Worm (Caenorhabditis elegans) whole organism, L4 larva: ENCODE measurements around the gene Y43F8B.20.

Source experiments
- T26A8.4 ChIP-seq: fragments of 200-800 bp; sonication (Bioruptor generic); IDR thresholded peaks from 2 replicates; pipeline ENCODE4 v1.3.6; 2022; ENCODE audit warnings: missing genetic modification characterization, missing compliant biosample characterization
- Y105C5A.15 ChIP-seq: fragments of 200-800 bp; sonication (Bioruptor generic); IDR thresholded peaks from 2 replicates; pipeline ENCODE4 v1.3.6; 2022; ENCODE audit warnings: missing genetic modification characterization, missing compliant biosample characterization
- Y48G9A.11 ChIP-seq: fragments of 200-800 bp; sonication (Bioruptor generic); IDR thresholded peaks from 2 replicates; pipeline ENCODE4 v1.3.6; 2022; ENCODE audit warnings: missing genetic modification reagents, missing genetic modification characterization, missing compliant biosample characterization
- ZK546.5 ChIP-seq, 2 experiments: sonication (generic microtip); optimal IDR thresholded peaks; 2 replicates each; lab custom pipeline; 2017; ENCODE audit warnings: missing biosample characterization in 2 of 2, missing genetic modification characterization in 2 of 2
- aha-1 ChIP-seq: fragments of 150-350 bp; peaks from one replicate; lab custom pipeline; 2014; ENCODE audit warnings: missing biosample characterization, missing genetic modification characterization
- aly-2 ChIP-seq: sonication (generic microtip); optimal IDR thresholded peaks from 2 replicates; lab custom pipeline; 2018; ENCODE audit warnings: missing biosample characterization, missing genetic modification characterization
- ama-1 ChIP-seq: fragments of 150-350 bp; optimal IDR thresholded peaks from 2 replicates; lab custom pipeline; 2014; ENCODE audit warnings: inconsistent platforms, mixed read lengths
- ceh-28 ChIP-seq: fragments of 150-350 bp; optimal IDR thresholded peaks from 2 replicates; lab custom pipeline; 2014; ENCODE audit warnings: missing biosample characterization, missing genetic modification reagents, missing genetic modification characterization
- ceh-44 ChIP-seq: fragments of 200-800 bp; sonication (Bioruptor generic); IDR thresholded peaks from 2 replicates; pipeline ENCODE4 v1.3.6; 2022; ENCODE audit warnings: missing genetic modification reagents, missing genetic modification characterization, missing compliant biosample characterization
- dmd-6 ChIP-seq: fragments of 200-800 bp; sonication (Bioruptor generic); IDR thresholded peaks from 2 replicates; pipeline ENCODE4 v1.3.6; 2022; ENCODE audit warnings: missing genetic modification reagents, missing genetic modification characterization, missing compliant biosample characterization
- dmd-8 ChIP-seq: fragments of 200-800 bp; sonication (Bioruptor generic); IDR thresholded peaks from 2 replicates; pipeline ENCODE4 v1.3.6; 2022; ENCODE audit warnings: missing genetic modification characterization, missing compliant biosample characterization
- dpl-1 ChIP-seq: fragments of 150-350 bp; optimal IDR thresholded peaks from 2 replicates; lab custom pipeline; 2014; ENCODE audit warnings: missing biosample characterization, missing genetic modification reagents, missing genetic modification characterization
- duxl-1 ChIP-seq: sonication (generic microtip); optimal IDR thresholded peaks from 2 replicates; lab custom pipeline; 2016; ENCODE audit warnings: mild to moderate bottlenecking, missing genetic modification characterization, moderate library complexity, missing compliant biosample characterization; ENCODE audit not compliant: poor library complexity
- dve-1 ChIP-seq: sonication (generic microtip); optimal IDR thresholded peaks from 2 replicates; lab custom pipeline; 2017; ENCODE audit warnings: antibody characterized with exemption, mild to moderate bottlenecking, missing genetic modification characterization, missing compliant biosample characterization; ENCODE audit not compliant: insufficient read depth
- egl-27 ChIP-seq: sonication (generic microtip); optimal IDR thresholded peaks from 3 replicates; lab custom pipeline; 2017; ENCODE audit warnings: missing biosample characterization, missing genetic modification reagents, missing genetic modification characterization
- egl-43 ChIP-seq: fragments of 200-800 bp; sonication (Bioruptor generic); IDR thresholded peaks from 2 replicates; pipeline ENCODE4 v1.3.6; 2022; ENCODE audit warnings: missing genetic modification reagents, missing genetic modification characterization, missing compliant biosample characterization
- gei-8 ChIP-seq: fragments of 200-800 bp; sonication (Bioruptor generic); optimal IDR thresholded peaks from 2 replicates; lab custom pipeline; 2018; ENCODE audit warnings: mild to moderate bottlenecking, missing genetic modification characterization, missing compliant biosample characterization
- lin-15B ChIP-seq: fragments of 150-350 bp; sonication (generic microtip); optimal IDR thresholded peaks from 3 replicates; lab custom pipeline; 2014; ENCODE audit warnings: missing biosample characterization, missing genetic modification characterization
- lin-38 ChIP-seq: fragments of 200-800 bp; sonication (Bioruptor generic); IDR thresholded peaks from 2 replicates; pipeline ENCODE4 v1.3.6; 2022; ENCODE audit warnings: missing genetic modification reagents, missing genetic modification characterization, missing compliant biosample characterization
- lir-3 ChIP-seq: sonication (generic microtip); optimal IDR thresholded peaks from 2 replicates; lab custom pipeline; 2016; ENCODE audit warnings: mild to moderate bottlenecking, missing genetic modification characterization, missing compliant biosample characterization
- lsy-2 ChIP-seq, 2 experiments: fragments of 150-350 bp in 1 of 2; sonication (generic microtip) in 1 of 2; optimal IDR thresholded peaks; 2 replicates each; lab custom pipeline; 2014 to 2017; ENCODE audit warnings: missing biosample characterization in 2 of 2, missing genetic modification characterization in 2 of 2
- madf-5 ChIP-seq, 2 experiments: fragments of 200-800 bp; sonication (Bioruptor generic); IDR thresholded peaks; 2 replicates each; pipeline ENCODE4 v1.3.6; 2022; ENCODE audit warnings: missing compliant biosample characterization in 2 of 2, missing genetic modification characterization in 2 of 2
- mdt-29 ChIP-seq: fragments of 200-800 bp; sonication (Bioruptor generic); IDR thresholded peaks from 2 replicates; pipeline ENCODE4 v1.3.6; 2022; ENCODE audit warnings: missing genetic modification reagents, missing genetic modification characterization, missing compliant biosample characterization
- mep-1 ChIP-seq: fragments of 150-350 bp; sonication (generic microtip); optimal IDR thresholded peaks from 3 replicates; lab custom pipeline; 2014; ENCODE audit warnings: missing biosample characterization, missing genetic modification characterization
- nhr-10 ChIP-seq: fragments of 150-350 bp; optimal IDR thresholded peaks from 2 replicates; lab custom pipeline; 2014; ENCODE audit warnings: missing biosample characterization, missing genetic modification characterization
- nhr-25 ChIP-seq: sonication (generic microtip); optimal IDR thresholded peaks from 2 replicates; lab custom pipeline; 2017; ENCODE audit warnings: missing genetic modification characterization, mild to moderate bottlenecking, missing compliant biosample characterization, antibody characterized with exemption, moderate library complexity, borderline replicate concordance; ENCODE audit not compliant: insufficient read depth
- nhr-28 ChIP-seq: fragments of 150-350 bp; optimal IDR thresholded peaks from 2 replicates; lab custom pipeline; 2014; ENCODE audit warnings: missing biosample characterization, missing genetic modification characterization
- nhr-48 ChIP-seq: sonication (generic microtip); optimal IDR thresholded peaks from 2 replicates; lab custom pipeline; 2016; ENCODE audit warnings: mild to moderate bottlenecking, missing genetic modification characterization, missing compliant biosample characterization
- pha-4 ChIP-seq, 2 experiments: fragments of 150-350 bp in 1 of 2; fragments of 200-800 bp in 1 of 2; sonication (Bioruptor generic) in 1 of 2; IDR thresholded peaks in 1 of 2; optimal IDR thresholded peaks in 1 of 2; 2 replicates each; pipeline versions ENCODE4 v1.3.6 to Lab custom; 2014 to 2022; ENCODE audit warnings: missing genetic modification characterization in 2 of 2, missing genetic modification reagents in 2 of 2, missing biosample characterization in 1 of 2, missing compliant biosample characterization in 1 of 2
- php-3 ChIP-seq: fragments of 200-800 bp; sonication (Bioruptor generic); IDR thresholded peaks from 2 replicates; pipeline ENCODE4 v1.3.6; 2022; ENCODE audit warnings: missing genetic modification reagents, missing genetic modification characterization, missing compliant biosample characterization
- rbr-2 ChIP-seq: sonication (generic microtip); optimal IDR thresholded peaks from 2 replicates; lab custom pipeline; 2016; ENCODE audit warnings: missing genotype, missing genetic modification characterization, missing compliant biosample characterization
- sdz-12 ChIP-seq: fragments of 200-800 bp; sonication (Bioruptor generic); optimal IDR thresholded peaks from 2 replicates; lab custom pipeline; 2018; ENCODE audit warnings: mild to moderate bottlenecking, missing genetic modification characterization, missing compliant biosample characterization
- skn-1 ChIP-seq: fragments of 150-350 bp; optimal IDR thresholded peaks from 2 replicates; lab custom pipeline; 2014; ENCODE audit warnings: missing biosample characterization, missing genetic modification characterization
- snpc-1.2 ChIP-seq: fragments of 200-800 bp; sonication (Bioruptor generic); IDR thresholded peaks from 2 replicates; pipeline ENCODE4 v1.3.6; 2022; ENCODE audit warnings: missing genetic modification reagents, missing genetic modification characterization, missing compliant biosample characterization
- spr-3 ChIP-seq: fragments of 200-800 bp; sonication (Bioruptor generic); optimal IDR thresholded peaks from 2 replicates; lab custom pipeline; 2018; ENCODE audit warnings: mild to moderate bottlenecking, missing genetic modification characterization, missing compliant biosample characterization
- unc-62 ChIP-seq, 3 experiments: fragments of 150-350 bp in 1 of 3; sonication (generic microtip); optimal IDR thresholded peaks in 2 of 3; peaks in 1 of 3; 1 replicate in 1 of 3; 2 replicates in 2 of 3; lab custom pipeline; 2014 to 2017; ENCODE audit warnings: missing biosample characterization in 3 of 3, missing genetic modification characterization in 3 of 3, missing genetic modification reagents in 3 of 3, missing genotype in 1 of 3
- ztf-11 ChIP-seq: fragments of 150-350 bp; optimal IDR thresholded peaks from 2 replicates; lab custom pipeline; 2014; ENCODE audit warnings: missing biosample characterization, missing genetic modification characterization

Y43F8B.20 gene

DNA sequence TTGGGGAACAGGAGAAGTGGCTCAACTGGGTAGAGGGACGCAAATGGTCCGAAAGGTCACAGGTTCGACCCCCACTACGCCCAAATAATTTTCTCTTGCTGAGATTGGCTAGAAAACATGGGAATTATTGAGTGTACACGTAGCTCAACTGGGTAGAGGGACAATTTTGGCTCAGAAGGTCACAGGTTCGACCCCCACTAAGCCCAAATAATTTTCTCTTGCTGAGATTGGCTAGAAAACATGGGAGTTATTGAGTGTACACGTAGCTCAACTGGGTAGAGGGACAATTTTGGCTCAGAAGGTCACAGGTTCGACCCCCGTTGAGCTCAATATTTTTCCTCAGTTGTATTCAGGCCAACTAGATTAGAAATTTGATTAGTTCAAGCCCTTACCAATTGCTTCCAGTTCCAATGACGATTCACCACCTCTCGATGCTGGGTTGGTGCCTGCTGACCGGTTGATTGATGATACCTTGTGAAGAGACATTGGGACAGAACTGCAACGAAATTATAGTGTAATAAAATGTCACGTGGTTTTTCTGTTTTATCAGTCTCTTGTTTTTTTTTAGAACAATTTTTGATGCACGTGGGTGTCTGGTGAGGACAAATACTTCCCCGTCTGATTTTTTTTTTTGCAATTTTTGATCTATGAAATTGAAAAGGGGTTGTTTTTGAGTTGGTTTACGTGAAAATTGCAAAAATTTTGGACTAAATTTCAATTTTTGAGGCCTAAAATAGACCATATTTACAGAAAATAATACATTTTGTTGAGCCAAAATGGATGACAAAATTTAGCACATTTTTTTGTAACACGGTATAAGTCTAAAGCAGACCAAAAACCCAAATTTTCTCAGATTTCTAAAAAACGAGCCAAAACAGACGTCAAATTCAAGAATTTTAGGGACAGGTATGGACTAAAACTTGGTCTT lies 28.0 kb downstream of the Y43F8B.20 start (continued):
- TF ChIP-seq lin-15B (tag; lab: Kevin White, UChicago) = no peak
- no peak for TF ChIP-seq rbr-2
- peak; percentile 37 for TF ChIP-seq nhr-28 (tag; lab: Kevin White, UChicago)
- no peak for TF ChIP-seq skn-1 (tag; lab: Kevin White, UChicago)
- TF ChIP-seq madf-5 (GFP tag; IDR thresholded peaks at IDR 0.05; lab: Robert Waterston, UW) = no peak
- no peak for TF ChIP-seq snpc-1.2
- no peak for TF ChIP-seq Y105C5A.15
- 0 out of 2 replicates have a peak, but pooled peaks have one; percentile 35 for TF ChIP-seq mdt-29 (GFP tag; lab: Robert Waterston, UW)
- TF ChIP-seq lin-38 = peak; percentile 64
- TF ChIP-seq gei-8 (GFP tag; lab: Kevin White, UChicago) = no peak
- no peak for TF ChIP-seq nhr-25 (tag; lab: Kevin White, UChicago)
- TF ChIP-seq sdz-12 (GFP tag; lab: Kevin White, UChicago) = no peak
- peak; percentile 39; the same call in 1 of the 2 replicates for TF ChIP-seq php-3
- TF ChIP-seq dmd-8 (GFP tag; lab: Robert Waterston, UW) = no peak
- no peak for TF ChIP-seq aly-2 (tag; lab: Kevin White, UChicago)
- peak; percentile 65 for TF ChIP-seq dmd-6 (GFP tag; lab: Robert Waterston, UW)
- peak; percentile 81 for TF ChIP-seq egl-43 (GFP tag; lab: Robert Waterston, UW)
- peak; percentile 15 for TF ChIP-seq nhr-48
- TF ChIP-seq lir-3 = no peak
- no peak for TF ChIP-seq egl-27 (tag; lab: Kevin White, UChicago)
- peak; percentile 77 for TF ChIP-seq T26A8.4 (GFP tag; lab: Robert Waterston, UW)
- no peak for TF ChIP-seq dpl-1 (GFP tag; lab: Kevin White, UChicago)
- no peak for TF ChIP-seq ztf-11 (tag; lab: Kevin White, UChicago)
- TF ChIP-seq pha-4 (GFP tag; IDR thresholded peaks at IDR 0.05; lab: Robert Waterston, UW) = no peak
- TF ChIP-seq pha-4 (tag; optimal IDR thresholded peaks at IDR 0.05; lab: Kevin White, UChicago) = no peak
- TF ChIP-seq Y48G9A.11 (GFP tag; lab: Robert Waterston, UW) = 0 out of 2 replicates have a peak, but pooled peaks have one; percentile 34
- TF ChIP-seq ZK546.5 (tag; optimal IDR thresholded peaks at IDR 0.05; lab: Kevin White, UChicago) = no peak
- no peak for TF ChIP-seq ceh-28 (tag; lab: Kevin White, UChicago)
- no peak for TF ChIP-seq nhr-10
- TF ChIP-seq ceh-44 = no peak
- no peak for TF ChIP-seq dve-1 (tag; lab: Kevin White, UChicago)
- TF ChIP-seq, all 104 proteins: peak for 28

DNA sequence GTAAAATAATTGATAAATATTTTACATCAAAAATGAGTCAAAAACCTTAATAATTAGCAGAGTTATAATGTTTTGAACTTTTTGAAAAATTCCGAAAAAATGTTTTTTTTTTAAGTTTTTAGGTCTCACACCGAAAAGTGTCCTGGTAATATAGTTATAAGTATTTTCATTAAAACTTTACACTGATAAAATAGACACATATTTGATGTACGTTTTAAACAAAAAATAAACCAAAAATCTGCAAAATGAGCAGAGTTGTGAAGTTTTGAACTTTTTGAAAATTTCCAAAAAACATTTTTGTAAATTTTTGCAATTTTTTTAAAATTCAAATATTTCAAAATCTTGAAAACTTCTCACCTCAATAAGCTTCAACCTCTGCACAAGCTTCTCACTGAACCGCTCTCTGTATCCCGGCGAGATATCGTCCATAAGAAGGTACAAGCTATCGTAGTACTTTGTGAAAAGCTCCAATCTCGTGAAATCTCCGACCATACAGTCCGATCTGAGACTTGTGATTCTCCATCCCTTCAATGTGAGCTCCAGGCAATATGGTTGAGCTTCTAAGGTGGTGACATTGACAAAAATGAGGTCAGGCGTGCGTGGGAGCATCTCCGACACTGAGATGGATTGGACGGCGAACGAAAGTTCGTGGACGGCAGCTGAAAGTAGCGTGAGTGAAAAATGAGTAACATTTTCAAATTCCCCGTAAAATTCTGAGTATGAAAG lies 28.8 kb downstream of the Y43F8B.20 start:
- TF ChIP-seq lsy-2 (tag; optimal IDR thresholded peaks at IDR 0.05; lab: Kevin White, UChicago) = peak in 1 of 2 experiments; percentile 7
- TF ChIP-seq mep-1 (tag; lab: Kevin White, UChicago) = peak; percentile 4
- no peak for TF ChIP-seq spr-3 (GFP tag; lab: Kevin White, UChicago)
- peak; percentile 97 for TF ChIP-seq aha-1 (tag; lab: Kevin White, UChicago)
- TF ChIP-seq dmd-6 (GFP tag; lab: Robert Waterston, UW) = no peak
- peak; percentile 3 for TF ChIP-seq ama-1 (lab: Kevin White, UChicago)
- no peak for TF ChIP-seq duxl-1 (tag; lab: Kevin White, UChicago)
- no peak for TF ChIP-seq unc-62 (GFP tag; optimal IDR thresholded peaks at IDR 0.05 in 1 of 2; lab: Kevin White, UChicago)
- TF ChIP-seq unc-62 (tag; optimal IDR thresholded peaks at IDR 0.05; lab: Kevin White, UChicago) = no peak
- TF ChIP-seq, all 104 proteins: peak for 4
